Fruit fly (Drosophila melanogaster) ovary, adult (tissue): Measurements from ENCODE around the gene Papss.

Experiments
- CG17801 ChIP-seq: fragments of 200-800 bp; optimal IDR thresholded peaks from 2 replicates; lab custom pipeline; 2019; ENCODE audit warnings: missing biosample characterization, mild to moderate bottlenecking, missing genetic modification characterization, moderate library complexity; ENCODE audit not compliant: partially characterized antibody

The Papss gene

dm6 chr3L:19909234-19910053 lies 64.4 kb downstream of the Papss start:
- no peak for TF ChIP-seq CG17801 (GFP tag; lab: Kevin White, UChicago)

- TF ChIP-seq CG17801 (GFP tag; lab: Kevin White, UChicago), result peak; percentile 46
Observed at dm6 chr3L:19910054-19910414, 64.9 kb downstream of the Papss start, which contains the start of the genes Mi-2 and Prp3. Gene Mi-2 (minus strand): TSS chr3L:19910215. Gene Prp3 (plus strand): TSS chr3L:19910300.
